Fruit fly (Drosophila melanogaster): ENCODE results near the gene maca.

The maca gene

DNA sequence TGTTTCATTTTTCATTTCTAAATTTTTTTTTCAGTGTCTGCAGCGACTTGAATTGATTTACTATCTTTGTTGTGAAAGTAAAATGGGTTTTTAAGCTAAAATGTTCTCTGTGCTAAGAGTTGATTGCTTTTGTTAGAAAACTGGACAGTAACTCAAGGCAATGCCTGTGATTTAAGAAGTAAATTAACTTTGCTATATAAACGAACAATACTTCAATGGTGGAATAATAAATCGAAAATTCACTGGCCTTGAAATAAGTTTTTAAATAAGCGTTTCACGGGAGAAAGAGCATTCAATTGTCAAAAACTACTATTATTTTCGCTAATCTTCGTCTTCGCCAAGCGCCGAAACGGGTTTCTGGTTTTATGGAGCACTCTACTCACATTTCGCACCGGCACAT lies 46.5 kb downstream of the maca start (continued):
- TF ChIP-seq net (GFP tag; optimal IDR thresholded peaks at IDR 0.05) (peak; percentile 47), svp (GFP tag) (peak; percentile 72), lz (GFP tag; optimal IDR thresholded peaks at IDR 0.05) (peak; percentile 1), CG15336 (GFP tag; IDR thresholded peaks at IDR 0.05) (peak; percentile 68), CG6854 (GFP tag; optimal IDR thresholded peaks at IDR 0.05) (no peak), Hr39 (GFP tag; optimal IDR thresholded peaks at IDR 0.05) (peak; percentile 32)

DNA sequence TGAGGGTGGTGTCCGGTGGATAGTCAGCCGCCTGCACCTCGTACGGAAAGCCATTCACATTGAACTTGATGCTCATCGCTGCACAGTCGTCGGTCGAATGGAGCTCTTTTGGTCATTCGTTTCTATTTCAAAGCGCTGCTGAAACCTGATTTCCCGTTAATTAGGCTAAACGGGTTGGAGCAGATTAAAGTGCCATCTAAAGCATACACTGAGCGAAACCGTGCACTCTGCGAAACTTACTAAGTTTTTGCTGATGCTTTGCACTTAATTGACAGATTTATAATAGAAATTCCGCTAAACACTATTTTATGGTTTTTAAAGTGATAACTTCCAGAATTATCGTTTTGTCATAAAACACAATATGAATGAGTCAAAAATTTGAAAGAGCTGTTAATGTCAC lies 47.9 kb downstream of the maca start, which contains the start of gene AOX2:
Gene AOX2, minus strand, starts transcription at position 101 of the 400 bp plus-strand sequence.
- TF ChIP-seq CG6792 (GFP tag; optimal IDR thresholded peaks at IDR 0.05) (no peak), acj6 (GFP tag; optimal IDR thresholded peaks at IDR 0.05) (no peak), CG11762 (GFP tag; optimal IDR thresholded peaks at IDR 0.05; ENCODE audit: insufficient read depth) (no peak), cyc (GFP tag; optimal IDR thresholded peaks at IDR 0.05) (no peak), CG16779 (tag; optimal IDR thresholded peaks at IDR 0.05) (no peak), vri (GFP tag; optimal IDR thresholded peaks at IDR 0.05) (no peak), Eip78C (GFP tag) (peak; percentile 30)
